Fruit fly (Drosophila melanogaster) whole organism, embryonic: ENCODE measurements around the gene qjt.
A peak's percentile ranks its signal among the peaks of the same experiment; 100 is the strongest.

ENCODE experiments used
- ATbp ChIP-seq: fragments of 200-800 bp; sonication (Bioruptor generic); optimal IDR thresholded peaks from 2 replicates; lab custom pipeline; 2017; ENCODE audit warnings: missing biosample characterization, mild to moderate bottlenecking, missing genetic modification characterization, missing genetic modification reagents
- Asciz ChIP-seq: fragments of 200-800 bp; sonication (Bioruptor generic); optimal IDR thresholded peaks from 2 replicates; lab custom pipeline; 2017; ENCODE audit warnings: missing biosample characterization, mild to moderate bottlenecking, missing genetic modification characterization, missing genetic modification reagents
- Atf-2 ChIP-seq: fragments of 200-800 bp; sonication (Bioruptor generic); optimal IDR thresholded peaks from 2 replicates; lab custom pipeline; 2016; ENCODE audit warnings: missing biosample characterization, missing genetic modification characterization
- Atf6 ChIP-seq: fragments of 200-800 bp; sonication (Bioruptor generic); IDR thresholded peaks from 2 replicates; pipeline ENCODE4 v1.3.6; 2022; ENCODE audit warnings: missing biosample characterization, missing genetic modification characterization
- Blimp-1 ChIP-seq: fragments of 200-800 bp; sonication (Bioruptor generic); optimal IDR thresholded peaks from 3 replicates; lab custom pipeline; 2018; ENCODE audit warnings: missing biosample characterization, missing genetic modification characterization, mild to moderate bottlenecking, moderate library complexity, missing genetic modification reagents
- CG10979 ChIP-seq: fragments of 200-800 bp; sonication (Bioruptor generic); optimal IDR thresholded peaks from 2 replicates; lab custom pipeline; 2018; ENCODE audit warnings: missing biosample characterization, mild to moderate bottlenecking, missing genetic modification characterization, moderate library complexity
- CG11695 ChIP-seq: fragments of 200-800 bp; sonication (Bioruptor generic); IDR thresholded peaks from 3 replicates; pipeline ENCODE4 v1.3.6; 2022; ENCODE audit warnings: missing biosample characterization, missing genetic modification characterization
- CG12391 ChIP-seq: fragments of 200-800 bp; sonication (Bioruptor generic); optimal IDR thresholded peaks from 3 replicates; lab custom pipeline; 2018; ENCODE audit warnings: missing biosample characterization, mild to moderate bottlenecking, missing genetic modification characterization, moderate library complexity
- CG13894 ChIP-seq: fragments of 200-800 bp; sonication (Bioruptor generic); optimal IDR thresholded peaks from 3 replicates; lab custom pipeline; 2018; ENCODE audit warnings: missing biosample characterization, mild to moderate bottlenecking, missing genetic modification characterization, moderate library complexity
- CG14710 ChIP-seq: fragments of 200-800 bp; sonication (Bioruptor generic); optimal IDR thresholded peaks from 3 replicates; lab custom pipeline; 2019; ENCODE audit warnings: missing biosample characterization, mild to moderate bottlenecking, missing genetic modification characterization, moderate library complexity
- CG17328 ChIP-seq: fragments of 200-800 bp; sonication (Bioruptor generic); IDR thresholded peaks from 2 replicates; pipeline ENCODE4 v1.3.6; 2022; ENCODE audit warnings: missing biosample characterization, missing genetic modification characterization
- CG18262 ChIP-seq: fragments of 200-800 bp; optimal IDR thresholded peaks from 3 replicates; lab custom pipeline; 2019; ENCODE audit warnings: missing biosample characterization, mild to moderate bottlenecking, missing genetic modification characterization, moderate library complexity
- CG32772 ChIP-seq: fragments of 200-800 bp; sonication (Bioruptor generic); IDR thresholded peaks from 2 replicates; pipeline ENCODE4 v1.3.6; 2022; ENCODE audit warnings: missing biosample characterization, missing genetic modification characterization
- CG4854 ChIP-seq: fragments of 200-800 bp; sonication (Bioruptor generic); optimal IDR thresholded peaks from 2 replicates; lab custom pipeline; 2016; ENCODE audit warnings: missing biosample characterization, missing genetic modification characterization, inconsistent platforms
- CG5953 ChIP-seq: fragments of 200-800 bp; sonication (Bioruptor generic); IDR thresholded peaks from 2 replicates; pipeline ENCODE4 v1.3.6; 2022; ENCODE audit warnings: missing biosample characterization, missing genetic modification characterization
- CG6689 ChIP-seq: fragments of 200-800 bp; sonication (Bioruptor generic); IDR thresholded peaks from 2 replicates; pipeline ENCODE4 v1.3.6; 2022; ENCODE audit warnings: missing biosample characterization, missing genetic modification characterization
- CG8290 ChIP-seq, 3 experiments: fragments of 200-800 bp; sonication (Bioruptor generic); optimal IDR thresholded peaks; 2 replicates each; lab custom pipeline; 2016 to 2019; ENCODE audit warnings: missing biosample characterization in 3 of 3, missing genetic modification characterization in 3 of 3, mild to moderate bottlenecking in 2 of 3, moderate library complexity in 1 of 3
- CG8924 ChIP-seq: fragments of 200-800 bp; optimal IDR thresholded peaks from 3 replicates; lab custom pipeline; 2019; ENCODE audit warnings: missing biosample characterization, mild to moderate bottlenecking, missing genetic modification characterization, moderate library complexity
- CkIIα-i1 ChIP-seq: fragments of 200-800 bp; sonication (Bioruptor generic); IDR thresholded peaks from 2 replicates; pipeline ENCODE4 v1.3.6; 2022; ENCODE audit warnings: missing biosample characterization, missing genetic modification characterization
- Hr51 ChIP-seq, 2 experiments: fragments of 200-800 bp; sonication (Bioruptor generic); optimal IDR thresholded peaks; 2 replicates in 1 of 2; 3 replicates in 1 of 2; lab custom pipeline; 2016 to 2018; ENCODE audit warnings: missing biosample characterization in 2 of 2, missing genetic modification characterization in 2 of 2, mild to moderate bottlenecking in 1 of 2, moderate library complexity in 1 of 2
- Jarid2 ChIP-seq: fragments of 200-800 bp; sonication (Bioruptor generic); optimal IDR thresholded peaks from 3 replicates; lab custom pipeline; 2017; ENCODE audit warnings: mild to moderate bottlenecking, missing biosample characterization, missing genetic modification reagents, missing genetic modification characterization
- Kr ChIP-seq: fragments of 200-800 bp; sonication (Bioruptor generic); optimal IDR thresholded peaks from 2 replicates; lab custom pipeline; 2017; ENCODE audit warnings: missing biosample characterization, mild to moderate bottlenecking, missing genetic modification characterization
- MTF-1 ChIP-seq: fragments of 200-800 bp; sonication (Bioruptor generic); optimal IDR thresholded peaks from 2 replicates; lab custom pipeline; 2018; ENCODE audit warnings: missing biosample characterization, mild to moderate bottlenecking, missing genetic modification characterization, borderline replicate concordance
- NFAT ChIP-seq: fragments of 200-800 bp; sonication (Bioruptor generic); IDR thresholded peaks from 2 replicates; pipeline ENCODE4 v1.3.6; 2022; ENCODE audit warnings: missing biosample characterization, missing genetic modification characterization
- NfI ChIP-seq: fragments of 200-800 bp; sonication (Bioruptor generic); optimal IDR thresholded peaks from 3 replicates; lab custom pipeline; 2018; ENCODE audit warnings: missing biosample characterization, mild to moderate bottlenecking, missing genetic modification characterization, moderate library complexity
- Ptx1 ChIP-seq: fragments of 200-800 bp; sonication (Bioruptor generic); IDR thresholded peaks from 2 replicates; pipeline ENCODE4 v1.3.6; 2022; ENCODE audit warnings: missing biosample characterization, missing genetic modification characterization
- Ravus ChIP-seq: fragments of 200-800 bp; sonication (Bioruptor generic); IDR thresholded peaks from 2 replicates; pipeline ENCODE4 v1.3.6; 2022; ENCODE audit warnings: missing biosample characterization, missing genetic modification characterization
- ac ChIP-seq: fragments of 200-800 bp; sonication (Bioruptor generic); optimal IDR thresholded peaks from 3 replicates; lab custom pipeline; 2017; ENCODE audit warnings: missing biosample characterization, mild to moderate bottlenecking, missing genetic modification characterization
- ara ChIP-seq: fragments of 200-800 bp; sonication (Bioruptor generic); IDR thresholded peaks from 2 replicates; pipeline ENCODE4 v1.3.6; 2022; ENCODE audit warnings: missing biosample characterization, missing genetic modification characterization
- bab2 ChIP-seq: fragments of 200-800 bp; sonication (Bioruptor generic); optimal IDR thresholded peaks from 2 replicates; lab custom pipeline; 2016; ENCODE audit warnings: missing biosample characterization, missing genetic modification characterization
- cg ChIP-seq: fragments of 200-800 bp; sonication (Bioruptor generic); optimal IDR thresholded peaks from 3 replicates; lab custom pipeline; 2019; ENCODE audit warnings: missing biosample characterization, mild to moderate bottlenecking, missing genetic modification characterization, moderate library complexity
- croc ChIP-seq: fragments of 200-800 bp; sonication (Bioruptor generic); conservative IDR thresholded peaks from 3 replicates; pipeline ENCODE4 v1.3.6; 2022; ENCODE audit warnings: missing biosample characterization, missing genetic modification characterization
- dmrt11E ChIP-seq: fragments of 200-800 bp; sonication (Bioruptor generic); optimal IDR thresholded peaks from 3 replicates; lab custom pipeline; 2018; ENCODE audit warnings: missing biosample characterization, mild to moderate bottlenecking, missing genetic modification characterization, moderate library complexity
- dmrt99B ChIP-seq: fragments of 200-800 bp; sonication (Bioruptor generic); optimal IDR thresholded peaks from 2 replicates; lab custom pipeline; 2018; ENCODE audit warnings: missing biosample characterization, mild to moderate bottlenecking, missing genetic modification characterization, moderate library complexity
- gem ChIP-seq: fragments of 200-800 bp; sonication (Bioruptor generic); optimal IDR thresholded peaks from 2 replicates; lab custom pipeline; 2019; ENCODE audit warnings: missing biosample characterization, mild to moderate bottlenecking, missing genetic modification characterization, moderate library complexity
- gsb ChIP-seq: fragments of 200-800 bp; sonication (Bioruptor generic); IDR thresholded peaks from 2 replicates; pipeline ENCODE4 v1.3.6; 2022; ENCODE audit warnings: missing biosample characterization, missing genetic modification characterization
- kni ChIP-seq: fragments of 200-800 bp; sonication (Bioruptor generic); optimal IDR thresholded peaks from 3 replicates; lab custom pipeline; 2017; ENCODE audit warnings: mild to moderate bottlenecking, missing biosample characterization, missing genetic modification reagents, missing genetic modification characterization
- lilli ChIP-seq: fragments of 200-800 bp; sonication (Bioruptor generic); optimal IDR thresholded peaks from 3 replicates; lab custom pipeline; 2016; ENCODE audit warnings: missing biosample characterization, missing genetic modification characterization
- maf-S ChIP-seq: fragments of 200-800 bp; sonication (Bioruptor generic); optimal IDR thresholded peaks from 2 replicates; lab custom pipeline; 2016; ENCODE audit warnings: missing biosample characterization, missing genetic modification characterization
- onecut ChIP-seq: fragments of 200-800 bp; sonication (Bioruptor generic); IDR thresholded peaks from 2 replicates; pipeline ENCODE4 v1.3.6; 2022; ENCODE audit warnings: missing biosample characterization, missing genetic modification characterization
- pros ChIP-seq: fragments of 200-800 bp; sonication (Bioruptor generic); optimal IDR thresholded peaks from 3 replicates; lab custom pipeline; 2019; ENCODE audit warnings: missing biosample characterization, mild to moderate bottlenecking, missing genetic modification characterization, moderate library complexity
- ranshi ChIP-seq: fragments of 200-800 bp; sonication (Bioruptor generic); IDR thresholded peaks from 2 replicates; pipeline ENCODE4 v1.3.6; 2022; ENCODE audit warnings: missing biosample characterization, missing genetic modification characterization
- row ChIP-seq: fragments of 200-800 bp; sonication (Bioruptor generic); IDR thresholded peaks from 3 replicates; pipeline ENCODE4 v1.3.6; 2022; ENCODE audit warnings: missing biosample characterization, missing genetic modification characterization
- sens ChIP-seq: fragments of 200-800 bp; sonication (Bioruptor generic); peaks from one replicate; lab custom pipeline; 2016; ENCODE audit warnings: missing biosample characterization, missing genetic modification characterization
- sr ChIP-seq: fragments of 200-800 bp; sonication (Bioruptor generic); IDR thresholded peaks from 3 replicates; pipeline ENCODE4 v1.3.6; 2022; ENCODE audit warnings: missing biosample characterization, missing genetic modification characterization
- unpg ChIP-seq: fragments of 200-800 bp; sonication (Bioruptor generic); optimal IDR thresholded peaks from 3 replicates; lab custom pipeline; 2018; ENCODE audit warnings: missing biosample characterization, mild to moderate bottlenecking, missing genetic modification characterization, moderate library complexity

Gene qjt

dm6 chr3L:17495266-17495961 is 16.5 kb downstream of the qjt start (continued):
- TF ChIP-seq NFAT (GFP tag; lab: Robert Waterston, UW): no peak
- peak; percentile 1 for TF ChIP-seq CG8290 (GFP tag; optimal IDR thresholded peaks at IDR 0.05; lab: Kevin White, UChicago)
- TF ChIP-seq CG8290 (tag; optimal IDR thresholded peaks at IDR 0.05; lab: Kevin White, UChicago): no peak
- TF ChIP-seq CkIIα-i1 (GFP tag; lab: Robert Waterston, UW): no peak

dm6 chr3L:17496012-17496411 is 17.1 kb downstream of the qjt start:
- TF ChIP-seq CG12391 (tag; lab: Kevin White, UChicago) (no peak), ac (GFP tag; lab: Kevin White, UChicago) (peak; percentile 88), Asciz (no peak), maf-S (GFP tag; lab: Kevin White, UChicago) (no peak), sr (0 out of 3 replicates have a peak, but pooled peaks have one; percentile 15), Kr (peak; percentile 7), Atf-2 (GFP tag; lab: Kevin White, UChicago) (no peak), CG5953 (no peak), MTF-1 (GFP tag; lab: Kevin White, UChicago) (no peak), Blimp-1 (GFP tag; lab: Kevin White, UChicago) (peak; percentile 95), CG11695 (GFP tag; lab: Robert Waterston, UW) (no peak), sens (GFP tag; lab: Kevin White, UChicago) (peak; percentile 50), cg (GFP tag; lab: Kevin White, UChicago) (peak; percentile 34), CG32772 (no peak), CG17328 (GFP tag; lab: Robert Waterston, UW) (no peak), pros (GFP tag; lab: Kevin White, UChicago) (peak; percentile 25), Atf6 (GFP tag; lab: Robert Waterston, UW) (no peak), bab2 (GFP tag; lab: Kevin White, UChicago) (no peak), kni (GFP tag; lab: Kevin White, UChicago) (peak; percentile 12), croc (no peak), onecut (GFP tag; lab: Robert Waterston, UW) (peak; percentile 11; the same call in 1 of the 2 replicates)

dm6 chr3L:17496871-17497492 is 18.1 kb downstream of the qjt start:
- TF ChIP-seq CG4854 (GFP tag; lab: Kevin White, UChicago) (no peak), CG14710 (tag; lab: Kevin White, UChicago) (peak; percentile 8), Hr51 (GFP tag; optimal IDR thresholded peaks at IDR 0.05; lab: Kevin White, UChicago) (peak in 1 of 2 experiments; percentile 56), row (GFP tag; lab: Robert Waterston, UW) (peak; percentile 40; the same call in 2 of the 3 replicates), CG18262 (tag; lab: Kevin White, UChicago) (peak; percentile 33), dmrt99B (tag; lab: Kevin White, UChicago) (peak; percentile 51), unpg (GFP tag; lab: Kevin White, UChicago) (peak; percentile 35), CG12391 (tag; lab: Kevin White, UChicago) (peak; percentile 30), gem (tag; lab: Kevin White, UChicago) (peak; percentile 58), ATbp (GFP tag; lab: Kevin White, UChicago) (no peak), NfI (GFP tag; lab: Kevin White, UChicago) (peak; percentile 10), Jarid2 (GFP tag; lab: Kevin White, UChicago) (no peak), Ptx1 (GFP tag; lab: Robert Waterston, UW) (peak; percentile 30; the same call in 1 of the 2 replicates), gsb (no peak), pros (GFP tag; lab: Kevin White, UChicago) (no peak), CG6689 (peak; percentile 29; the same call in 1 of the 2 replicates), ranshi (GFP tag; lab: Robert Waterston, UW) (no peak), dmrt11E (peak; percentile 21), CG13894 (tag; lab: Kevin White, UChicago) (no peak), CG10979 (tag; lab: Kevin White, UChicago) (peak; percentile 35), Ravus (GFP tag; lab: Robert Waterston, UW) (no peak), lilli (peak; percentile 4), CG8924 (no peak), ara (GFP tag; lab: Robert Waterston, UW) (no peak)
